Fruit fly (Drosophila melanogaster) whole organism, embryonic: Measurements from ENCODE around the gene CG10086.

Experiments used
- Ada2b ChIP-seq: fragments of 200-800 bp; sonication (Bioruptor generic); IDR thresholded peaks from 2 replicates; pipeline ENCODE4 v1.3.6; 2022; ENCODE audit warnings: missing biosample characterization, missing genetic modification characterization
- Antp ChIP-seq: fragments of 200-800 bp; sonication (Bioruptor generic); optimal IDR thresholded peaks from 3 replicates; lab custom pipeline; 2016; ENCODE audit warnings: missing biosample characterization, missing genetic modification characterization
- Awh ChIP-seq: fragments of 200-800 bp; sonication (Bioruptor generic); IDR thresholded peaks from 2 replicates; pipeline ENCODE4, ENCODE4 v1.3.6; 2022; ENCODE audit warnings: missing biosample characterization, missing genetic modification characterization
- CG10209 ChIP-seq: fragments of 200-800 bp; sonication (Bioruptor generic); optimal IDR thresholded peaks from 3 replicates; lab custom pipeline; 2017; ENCODE audit warnings: missing biosample characterization, mild to moderate bottlenecking, missing genetic modification characterization, missing genetic modification reagents
- CG10565 ChIP-seq: fragments of 200-800 bp; sonication (Bioruptor generic); optimal IDR thresholded peaks from 3 replicates; lab custom pipeline; 2016; ENCODE audit warnings: missing biosample characterization, mild to moderate bottlenecking, missing genetic modification characterization
- CG11398 ChIP-seq: fragments of 200-800 bp; sonication (Bioruptor generic); optimal IDR thresholded peaks from 2 replicates; lab custom pipeline; 2016; ENCODE audit warnings: missing biosample characterization, missing genetic modification characterization
- CG12769 ChIP-seq: fragments of 200-800 bp; sonication (Bioruptor generic); optimal IDR thresholded peaks from 2 replicates; lab custom pipeline; 2019; ENCODE audit warnings: missing biosample characterization, mild to moderate bottlenecking, missing genetic modification characterization, moderate library complexity
- CG14710 ChIP-seq: fragments of 200-800 bp; sonication (Bioruptor generic); optimal IDR thresholded peaks from 3 replicates; lab custom pipeline; 2019; ENCODE audit warnings: missing biosample characterization, mild to moderate bottlenecking, missing genetic modification characterization, moderate library complexity
- CG14860 ChIP-seq: fragments of 200-800 bp; sonication (Bioruptor generic); IDR thresholded peaks from 3 replicates; pipeline ENCODE4 v1.3.6; 2022; ENCODE audit warnings: missing biosample characterization, missing genetic modification characterization; ENCODE audit not compliant: partially characterized antibody
- CG14965 ChIP-seq: fragments of 200-800 bp; sonication (Bioruptor generic); optimal IDR thresholded peaks from 2 replicates; lab custom pipeline; 2016; ENCODE audit warnings: missing biosample characterization, missing genetic modification characterization, borderline replicate concordance
- CG15269 ChIP-seq: fragments of 200-800 bp; sonication (Bioruptor generic); optimal IDR thresholded peaks from 2 replicates; lab custom pipeline; 2018; ENCODE audit warnings: missing biosample characterization, mild to moderate bottlenecking, missing genetic modification characterization, moderate library complexity
- CG2116 ChIP-seq: fragments of 200-800 bp; sonication (Bioruptor generic); optimal IDR thresholded peaks from 3 replicates; lab custom pipeline; 2018; ENCODE audit warnings: missing biosample characterization, mild to moderate bottlenecking, missing genetic modification characterization
- CG2202 ChIP-seq: fragments of 200-800 bp; sonication (Bioruptor generic); optimal IDR thresholded peaks from 2 replicates; lab custom pipeline; 2018; ENCODE audit warnings: missing biosample characterization, mild to moderate bottlenecking, missing genetic modification characterization
- CG30403 ChIP-seq: fragments of 200-800 bp; sonication (Bioruptor generic); optimal IDR thresholded peaks from 3 replicates; lab custom pipeline; 2016; ENCODE audit warnings: missing biosample characterization, missing genetic modification characterization
- CG31388 ChIP-seq: fragments of 200-800 bp; sonication (Bioruptor generic); optimal IDR thresholded peaks from 2 replicates; lab custom pipeline; 2016; ENCODE audit warnings: missing biosample characterization, missing genetic modification characterization
- CG3838 ChIP-seq: fragments of 200-800 bp; sonication (Bioruptor generic); optimal IDR thresholded peaks from 3 replicates; lab custom pipeline; 2016; ENCODE audit warnings: missing biosample characterization, missing genetic modification characterization
- CG6254 ChIP-seq: fragments of 200-800 bp; sonication (Bioruptor generic); optimal IDR thresholded peaks from 3 replicates; lab custom pipeline; 2017; ENCODE audit warnings: mild to moderate bottlenecking, missing biosample characterization, missing genetic modification reagents, missing genetic modification characterization
- CG6689 ChIP-seq: fragments of 200-800 bp; sonication (Bioruptor generic); IDR thresholded peaks from 2 replicates; pipeline ENCODE4 v1.3.6; 2022; ENCODE audit warnings: missing biosample characterization, missing genetic modification characterization
- CG7745 ChIP-seq: fragments of 200-800 bp; sonication (Bioruptor generic); optimal IDR thresholded peaks from 2 replicates; lab custom pipeline; 2018; ENCODE audit warnings: missing biosample characterization, mild to moderate bottlenecking, missing genetic modification characterization, moderate library complexity
- CG7987 ChIP-seq: fragments of 200-800 bp; sonication (Bioruptor generic); optimal IDR thresholded peaks from 2 replicates; lab custom pipeline; 2018; ENCODE audit warnings: missing biosample characterization, mild to moderate bottlenecking, missing genetic modification characterization, moderate library complexity
- CG8924 ChIP-seq: fragments of 200-800 bp; optimal IDR thresholded peaks from 3 replicates; lab custom pipeline; 2019; ENCODE audit warnings: missing biosample characterization, mild to moderate bottlenecking, missing genetic modification characterization, moderate library complexity
- Doc2 ChIP-seq: fragments of 200-800 bp; sonication (Bioruptor generic); IDR thresholded peaks from 2 replicates; pipeline ENCODE4 v1.3.6; 2022; ENCODE audit warnings: missing biosample characterization, missing genetic modification characterization
- Doc3 ChIP-seq: fragments of 200-800 bp; sonication (Bioruptor generic); IDR thresholded peaks from 3 replicates; pipeline ENCODE4 v1.3.6; 2022; ENCODE audit warnings: missing biosample characterization, missing genetic modification characterization; ENCODE audit not compliant: partially characterized antibody
- Drgx ChIP-seq: fragments of 200-800 bp; sonication (Bioruptor generic); IDR thresholded peaks from 2 replicates; pipeline ENCODE4 v1.3.6; 2022; ENCODE audit warnings: missing biosample characterization, missing genetic modification characterization
- Fer2 ChIP-seq: fragments of 200-800 bp; sonication (Bioruptor generic); optimal IDR thresholded peaks from 2 replicates; lab custom pipeline; 2018; ENCODE audit warnings: missing biosample characterization, mild to moderate bottlenecking, missing genetic modification characterization, moderate library complexity
- HLH4C ChIP-seq: fragments of 200-800 bp; sonication (Bioruptor generic); IDR thresholded peaks from 3 replicates; pipeline ENCODE4 v1.3.6; 2022; ENCODE audit warnings: missing biosample characterization, missing genetic modification characterization; ENCODE audit not compliant: partially characterized antibody
- Hmr ChIP-seq: fragments of 200-800 bp; sonication (Bioruptor generic); optimal IDR thresholded peaks from 3 replicates; lab custom pipeline; 2017; ENCODE audit warnings: mild to moderate bottlenecking, missing biosample characterization, missing genetic modification reagents, missing genetic modification characterization
- MBD-R2 ChIP-seq: fragments of 200-800 bp; sonication (Bioruptor generic); IDR thresholded peaks from 2 replicates; pipeline ENCODE4 v1.3.6; 2022; ENCODE audit warnings: missing biosample characterization, missing genetic modification characterization
- NFAT ChIP-seq: fragments of 200-800 bp; sonication (Bioruptor generic); IDR thresholded peaks from 2 replicates; pipeline ENCODE4 v1.3.6; 2022; ENCODE audit warnings: missing biosample characterization, missing genetic modification characterization
- Oli ChIP-seq: fragments of 200-800 bp; sonication (Bioruptor generic); optimal IDR thresholded peaks from 2 replicates; lab custom pipeline; 2018; ENCODE audit warnings: missing biosample characterization, mild to moderate bottlenecking, missing genetic modification characterization, moderate library complexity
- Opbp ChIP-seq: fragments of 200-800 bp; sonication (Bioruptor generic); IDR thresholded peaks from 3 replicates; pipeline ENCODE4 v1.3.6; 2022; ENCODE audit warnings: missing biosample characterization, missing genetic modification characterization; ENCODE audit not compliant: partially characterized antibody
- Sox100B ChIP-seq: fragments of 200-800 bp; sonication (Bioruptor generic); optimal IDR thresholded peaks from 3 replicates; lab custom pipeline; 2018; ENCODE audit warnings: missing biosample characterization, mild to moderate bottlenecking, missing genetic modification characterization
- ara ChIP-seq: fragments of 200-800 bp; sonication (Bioruptor generic); IDR thresholded peaks from 2 replicates; pipeline ENCODE4 v1.3.6; 2022; ENCODE audit warnings: missing biosample characterization, missing genetic modification characterization
- ash1 ChIP-seq: fragments of 200-800 bp; sonication (Bioruptor generic); optimal IDR thresholded peaks from 2 replicates; lab custom pipeline; 2018; ENCODE audit warnings: missing biosample characterization, mild to moderate bottlenecking, missing genetic modification characterization
- corto ChIP-seq: fragments of 200-800 bp; sonication (Bioruptor generic); optimal IDR thresholded peaks from 2 replicates; lab custom pipeline; 2016; ENCODE audit warnings: missing biosample characterization, mild to moderate bottlenecking, missing genetic modification characterization, moderate library complexity
- croc ChIP-seq: fragments of 200-800 bp; sonication (Bioruptor generic); conservative IDR thresholded peaks from 3 replicates; pipeline ENCODE4 v1.3.6; 2022; ENCODE audit warnings: missing biosample characterization, missing genetic modification characterization
- her ChIP-seq: fragments of 200-800 bp; sonication (Bioruptor generic); optimal IDR thresholded peaks from 2 replicates; lab custom pipeline; 2016; ENCODE audit warnings: missing biosample characterization, missing genetic modification characterization
- schlank ChIP-seq: fragments of 200-800 bp; sonication (Bioruptor generic); optimal IDR thresholded peaks from 2 replicates; lab custom pipeline; 2018; ENCODE audit warnings: missing biosample characterization, mild to moderate bottlenecking, missing genetic modification characterization
- sens ChIP-seq: fragments of 200-800 bp; sonication (Bioruptor generic); peaks from one replicate; lab custom pipeline; 2016; ENCODE audit warnings: missing biosample characterization, missing genetic modification characterization
- sisA ChIP-seq: fragments of 200-800 bp; sonication (Bioruptor generic); IDR thresholded peaks from 2 replicates; pipeline ENCODE4 v1.3.6; 2022; ENCODE audit warnings: missing biosample characterization, missing genetic modification characterization
- tup ChIP-seq: fragments of 200-800 bp; sonication (Bioruptor generic); optimal IDR thresholded peaks from 2 replicates; lab custom pipeline; 2016; ENCODE audit warnings: missing biosample characterization, mild to moderate bottlenecking, missing genetic modification characterization, moderate library complexity
- twi ChIP-seq: fragments of 200-800 bp; optimal IDR thresholded peaks from 2 replicates; lab custom pipeline; 2019; ENCODE audit warnings: missing biosample characterization, mild to moderate bottlenecking, missing genetic modification characterization, moderate library complexity
- vvl ChIP-seq: fragments of 200-800 bp; sonication (Bioruptor generic); IDR thresholded peaks from 2 replicates; pipeline ENCODE4 v1.3.6; 2022; ENCODE audit warnings: missing biosample characterization, missing genetic modification characterization
- wek ChIP-seq: fragments of 200-800 bp; sonication (Bioruptor generic); optimal IDR thresholded peaks from 3 replicates; lab custom pipeline; 2018; ENCODE audit warnings: missing biosample characterization, mild to moderate bottlenecking, missing genetic modification characterization, moderate library complexity
- yki ChIP-seq: fragments of >200 bp; optimal IDR thresholded peaks from 3 replicates; lab custom pipeline; 2018
- z ChIP-seq: fragments of 200-800 bp; sonication (Bioruptor generic); IDR thresholded peaks from 3 replicates; pipeline ENCODE4 v1.3.6; 2022; ENCODE audit warnings: missing biosample characterization, missing genetic modification characterization
- zen2 ChIP-seq: fragments of 200-800 bp; sonication (Bioruptor generic); IDR thresholded peaks from 3 replicates; pipeline ENCODE4 v1.3.6; 2022; ENCODE audit warnings: missing biosample characterization, missing genetic modification characterization; ENCODE audit not compliant: partially characterized antibody
- zfh2 ChIP-seq: fragments of 200-800 bp; sonication (Bioruptor generic); optimal IDR thresholded peaks from 2 replicates; lab custom pipeline; 2016; ENCODE audit warnings: missing biosample characterization, missing genetic modification characterization

Gene CG10086

dm6 chr3R:7809662-7810621 lies 19.5 kb downstream of the CG10086 start, which contains the start of the genes CG2993 and sgll (continued):
- TF ChIP-seq HLH4C (GFP tag; lab: Robert Waterston, UW): no peak
- peak; percentile 60 for TF ChIP-seq Sox100B
- TF ChIP-seq schlank (tag; lab: Kevin White, UChicago): peak; percentile 46
- peak; percentile 68 for TF ChIP-seq CG2202
- TF ChIP-seq CG15269 (tag; lab: Kevin White, UChicago): peak; percentile 85
- TF ChIP-seq CG3838: peak; percentile 84
- peak; percentile 84 for TF ChIP-seq Doc2 (GFP tag; lab: Robert Waterston, UW)
- TF ChIP-seq ash1: peak; percentile 75
- peak; percentile 94 for TF ChIP-seq Hmr (GFP tag; lab: Kevin White, UChicago)
- peak; percentile 92 for TF ChIP-seq CG31388
- no peak for TF ChIP-seq CG10565
- TF ChIP-seq CG7745 (tag; lab: Kevin White, UChicago): no peak
- TF ChIP-seq NFAT (GFP tag; lab: Robert Waterston, UW): peak; percentile 99
- TF ChIP-seq CG30403: peak; percentile 96
- TF ChIP-seq MBD-R2 (GFP tag; lab: Robert Waterston, UW): peak; percentile 62
- no peak for TF ChIP-seq CG8924 (tag; lab: Kevin White, UChicago)
- peak; percentile 95 for TF ChIP-seq vvl (GFP tag; lab: Robert Waterston, UW)
- TF ChIP-seq yki (lab: Kevin White, UChicago): peak; percentile 20
- peak; percentile 81 for TF ChIP-seq Oli (tag; lab: Kevin White, UChicago)
- peak; percentile 92 for TF ChIP-seq Awh (GFP tag; lab: Robert Waterston, UW)
- TF ChIP-seq tup: peak; percentile 48
- TF ChIP-seq Doc3: no peak
- peak; percentile 71; the same call in 1 of the 2 replicates for TF ChIP-seq CG6689 (GFP tag; lab: Robert Waterston, UW)
- TF ChIP-seq CG14965 (GFP tag; lab: Kevin White, UChicago): peak; percentile 87
- TF ChIP-seq her: peak; percentile 91
- peak; percentile 97 for TF ChIP-seq Antp (GFP tag; lab: Kevin White, UChicago)
- TF ChIP-seq zfh2 (GFP tag; lab: Kevin White, UChicago): peak; percentile 75
- TF ChIP-seq CG6254 (GFP tag; lab: Kevin White, UChicago): peak; percentile 6
- TF ChIP-seq CG14860 (GFP tag; lab: Robert Waterston, UW): no peak
- peak; percentile 80 for TF ChIP-seq Opbp
- TF ChIP-seq Fer2 (tag; lab: Kevin White, UChicago): peak; percentile 71
- TF ChIP-seq CG11398 (GFP tag; lab: Kevin White, UChicago): peak; percentile 82
- peak; percentile 83 for TF ChIP-seq CG2116
- peak; percentile 62 for TF ChIP-seq wek (GFP tag; lab: Kevin White, UChicago)
- TF ChIP-seq CG12769 (tag; lab: Kevin White, UChicago): peak; percentile 89
- peak; percentile 88 for TF ChIP-seq CG7987 (GFP tag; lab: Kevin White, UChicago)
- no peak for TF ChIP-seq zen2 (GFP tag; lab: Robert Waterston, UW)
- TF ChIP-seq sens (GFP tag; lab: Kevin White, UChicago): peak; percentile 95
- TF ChIP-seq sisA (GFP tag; lab: Robert Waterston, UW): peak; percentile 96
- peak; percentile 74 for TF ChIP-seq twi (tag; lab: Kevin White, UChicago)
- TF ChIP-seq croc (GFP tag; lab: Robert Waterston, UW): peak; percentile 86
- no peak for TF ChIP-seq CG14710 (tag; lab: Kevin White, UChicago)
- peak; percentile 91 for TF ChIP-seq CG10209 (GFP tag; lab: Kevin White, UChicago)
- TF ChIP-seq Drgx (GFP tag; lab: Robert Waterston, UW): peak; percentile 28; the same call in 1 of the 2 replicates
- TF ChIP-seq corto: no peak
- TF ChIP-seq Ada2b (GFP tag; lab: Robert Waterston, UW): peak; percentile 75
- TF ChIP-seq z (GFP tag; lab: Robert Waterston, UW): peak; percentile 55; the same call in 2 of the 3 replicates
- TF ChIP-seq ara: peak; percentile 82
